Worm (Caenorhabditis elegans) whole organism, L2 larva: ENCODE measurements around the gene fipr-27.
"Not testable (repeated sequence)": the region's sequence is repeated elsewhere in the genome, so short reads cannot be mapped to it uniquely, and the experiment has no call there.

Experiments used
- C34F6.9 ChIP-seq: fragments of 150-350 bp; optimal IDR thresholded peaks from 2 replicates; lab custom pipeline; 2014; ENCODE audit warnings: missing biosample characterization, missing genetic modification characterization
- Y55F3AM.14 ChIP-seq: fragments of 200-800 bp; sonication (Bioruptor generic); optimal IDR thresholded peaks from 2 replicates; lab custom pipeline; 2018; ENCODE audit warnings: mild to moderate bottlenecking, missing genetic modification characterization, missing compliant biosample characterization
- ZK546.5 ChIP-seq: sonication (generic microtip); optimal IDR thresholded peaks from 2 replicates; lab custom pipeline; 2017; ENCODE audit warnings: missing biosample characterization, missing genetic modification characterization
- alr-1 ChIP-seq: fragments of 150-350 bp; optimal IDR thresholded peaks from 2 replicates; lab custom pipeline; 2014; ENCODE audit warnings: missing biosample characterization, missing genetic modification characterization
- aly-2 ChIP-seq: fragments of 150-350 bp; optimal IDR thresholded peaks from 2 replicates; lab custom pipeline; 2014; ENCODE audit warnings: missing biosample characterization, missing genetic modification characterization
- blmp-1 ChIP-seq: sonication (generic microtip); optimal IDR thresholded peaks from 2 replicates; lab custom pipeline; 2017; ENCODE audit warnings: missing genetic modification characterization, mild to moderate bottlenecking, missing compliant biosample characterization, antibody characterized with exemption, moderate library complexity; ENCODE audit not compliant: insufficient read depth
- ceh-16 ChIP-seq: fragments of 150-350 bp; optimal IDR thresholded peaks from 2 replicates; lab custom pipeline; 2014; ENCODE audit warnings: missing biosample characterization, missing genetic modification characterization
- ceh-82 ChIP-seq: fragments of 150-350 bp; optimal IDR thresholded peaks from 2 replicates; lab custom pipeline; 2014; ENCODE audit warnings: missing biosample characterization, missing genetic modification characterization
- crh-2 ChIP-seq: sonication (generic microtip); optimal IDR thresholded peaks from 2 replicates; lab custom pipeline; 2017; ENCODE audit warnings: missing biosample characterization, missing genetic modification characterization
- dmd-4 ChIP-seq: sonication (generic microtip); optimal IDR thresholded peaks from 2 replicates; lab custom pipeline; 2017; ENCODE audit warnings: missing biosample characterization, missing genetic modification characterization
- egl-27 ChIP-seq: sonication (generic microtip); optimal IDR thresholded peaks from 3 replicates; lab custom pipeline; 2017; ENCODE audit warnings: missing biosample characterization, missing genetic modification reagents, missing genetic modification characterization
- elt-1 ChIP-seq: fragments of 150-350 bp; optimal IDR thresholded peaks from 2 replicates; lab custom pipeline; 2014; ENCODE audit warnings: missing biosample characterization, missing genetic modification characterization
- elt-3 ChIP-seq: sonication (generic microtip); optimal IDR thresholded peaks from 2 replicates; lab custom pipeline; 2017; ENCODE audit warnings: missing biosample characterization, missing genetic modification characterization
- fos-1 ChIP-seq: fragments of 150-350 bp; optimal IDR thresholded peaks from 2 replicates; lab custom pipeline; 2014; ENCODE audit warnings: missing biosample characterization, missing genetic modification characterization
- lin-11 ChIP-seq: fragments of 150-350 bp; sonication (generic microtip); optimal IDR thresholded peaks from 2 replicates; lab custom pipeline; 2014; ENCODE audit warnings: missing biosample characterization, missing genetic modification characterization, inconsistent platforms, mixed read lengths
- lin-13 ChIP-seq: fragments of 150-350 bp; optimal IDR thresholded peaks from 2 replicates; lab custom pipeline; 2014; ENCODE audit warnings: missing biosample characterization, missing genetic modification reagents, missing genetic modification characterization
- lin-39 ChIP-seq: fragments of 150-350 bp; optimal IDR thresholded peaks from 2 replicates; lab custom pipeline; 2014; ENCODE audit warnings: missing biosample characterization, missing genetic modification reagents, missing genetic modification characterization
- lsy-2 ChIP-seq, 2 experiments: fragments of 150-350 bp in 1 of 2; sonication (generic microtip) in 1 of 2; optimal IDR thresholded peaks; 2 replicates each; lab custom pipeline; 2014 to 2017; ENCODE audit warnings: missing biosample characterization in 2 of 2, missing genetic modification characterization in 2 of 2
- mab-5 ChIP-seq: fragments of 150-350 bp; optimal IDR thresholded peaks from 2 replicates; lab custom pipeline; 2014; ENCODE audit warnings: missing biosample characterization, missing genetic modification characterization
- mbf-1 ChIP-seq: sonication (generic microtip); optimal IDR thresholded peaks from 2 replicates; lab custom pipeline; 2017; ENCODE audit warnings: missing biosample characterization, missing genetic modification characterization
- mdl-1 ChIP-seq, 2 experiments: fragments of 150-350 bp in 1 of 2; sonication (generic microtip) in 1 of 2; optimal IDR thresholded peaks; 2 replicates each; lab custom pipeline; 2017; ENCODE audit warnings: missing biosample characterization in 2 of 2, missing genetic modification characterization in 2 of 2
- nhr-10 ChIP-seq: sonication (generic microtip); optimal IDR thresholded peaks from 2 replicates; lab custom pipeline; 2017; ENCODE audit warnings: missing biosample characterization, missing genetic modification characterization
- nhr-11 ChIP-seq: fragments of 150-350 bp; optimal IDR thresholded peaks from 2 replicates; lab custom pipeline; 2014; ENCODE audit warnings: missing biosample characterization, missing genetic modification characterization
- nhr-12 ChIP-seq: fragments of 150-350 bp; optimal IDR thresholded peaks from 2 replicates; lab custom pipeline; 2014; ENCODE audit warnings: missing biosample characterization, missing genetic modification characterization
- nhr-21 ChIP-seq: fragments of 150-350 bp; optimal IDR thresholded peaks from 2 replicates; lab custom pipeline; 2014; ENCODE audit warnings: missing biosample characterization, missing genetic modification characterization
- nhr-25 ChIP-seq: fragments of 150-350 bp; sonication (generic microtip); optimal IDR thresholded peaks from 3 replicates; lab custom pipeline; 2014; ENCODE audit warnings: missing biosample characterization, missing genetic modification characterization
- nhr-6 ChIP-seq: fragments of 150-350 bp; optimal IDR thresholded peaks from 2 replicates; lab custom pipeline; 2014; ENCODE audit warnings: missing biosample characterization, missing genetic modification characterization
- nhr-77 ChIP-seq: fragments of 150-350 bp; optimal IDR thresholded peaks from 2 replicates; lab custom pipeline; 2014; ENCODE audit warnings: missing biosample characterization, missing genetic modification characterization
- peb-1 ChIP-seq: fragments of 150-350 bp; optimal IDR thresholded peaks from 2 replicates; lab custom pipeline; 2014; ENCODE audit warnings: missing biosample characterization, missing genetic modification characterization
- sem-4 ChIP-seq: fragments of 150-350 bp; optimal IDR thresholded peaks from 2 replicates; lab custom pipeline; 2014; ENCODE audit warnings: missing biosample characterization, missing genetic modification reagents, missing genetic modification characterization
- skn-1 ChIP-seq: sonication (generic microtip); optimal IDR thresholded peaks from 2 replicates; lab custom pipeline; 2017; ENCODE audit warnings: missing biosample characterization, missing genetic modification characterization
- sma-9 ChIP-seq, 2 experiments: fragments of 150-350 bp in 1 of 2; sonication (generic microtip) in 1 of 2; optimal IDR thresholded peaks; 2 replicates each; lab custom pipeline; 2014 to 2016; ENCODE audit warnings: missing genetic modification characterization in 2 of 2, mild to moderate bottlenecking in 1 of 2, missing biosample characterization in 1 of 2, missing compliant biosample characterization in 1 of 2, missing genetic modification reagents in 1 of 2, moderate library complexity in 1 of 2
- snpc-4 ChIP-seq: fragments of 150-350 bp; optimal IDR thresholded peaks from 2 replicates; lab custom pipeline; 2014; ENCODE audit warnings: missing biosample characterization, missing genetic modification characterization
- unc-39 ChIP-seq: fragments of 150-350 bp; optimal IDR thresholded peaks from 2 replicates; lab custom pipeline; 2014; ENCODE audit warnings: missing biosample characterization, missing genetic modification characterization
- unc-55 ChIP-seq: fragments of 150-350 bp; sonication (generic microtip); optimal IDR thresholded peaks from 3 replicates; lab custom pipeline; 2014; ENCODE audit warnings: missing biosample characterization, missing genetic modification reagents, missing genetic modification characterization
- unc-62 ChIP-seq: fragments of 150-350 bp; optimal IDR thresholded peaks from 2 replicates; lab custom pipeline; 2014; ENCODE audit warnings: missing biosample characterization, missing genetic modification reagents, missing genetic modification characterization
- zag-1 ChIP-seq: fragments of 150-350 bp; optimal IDR thresholded peaks from 2 replicates; lab custom pipeline; 2014; ENCODE audit warnings: missing biosample characterization, missing genetic modification characterization
- ztf-1 ChIP-seq: fragments of 200-800 bp; sonication (Bioruptor generic); conservative IDR thresholded peaks from 2 replicates; pipeline ENCODE4 v1.3.6; 2022; ENCODE audit warnings: missing genetic modification characterization, missing compliant biosample characterization
- ztf-11 ChIP-seq: sonication (generic microtip); optimal IDR thresholded peaks from 2 replicates; lab custom pipeline; 2017; ENCODE audit warnings: missing biosample characterization, missing genetic modification characterization

Gene fipr-27

DNA sequence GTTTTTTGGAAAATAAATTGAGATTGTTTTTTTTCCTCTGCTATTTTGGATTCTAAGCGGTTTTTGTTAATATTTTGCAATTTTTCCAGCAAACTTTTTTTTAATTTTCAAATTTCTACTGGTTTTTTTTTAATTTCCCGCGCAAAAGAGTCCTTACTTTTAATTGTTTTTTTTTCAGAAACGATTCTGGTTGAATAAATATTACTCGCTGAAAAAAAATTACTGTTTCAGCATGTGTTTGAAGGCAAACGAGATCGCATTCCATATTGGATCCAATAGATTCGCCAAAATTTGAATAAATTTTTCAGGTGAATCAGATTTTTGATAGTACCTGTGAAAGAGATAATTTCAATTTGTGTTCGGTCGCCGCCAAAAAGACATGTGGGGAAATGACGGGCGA lies 907 bp upstream of the fipr-27 start:
- TF ChIP-seq egl-27 (tag; lab: Kevin White, UChicago) (no peak), elt-3 (tag; lab: Kevin White, UChicago) (no peak), mbf-1 (no peak), zag-1 (no peak), nhr-77 (no peak), unc-55 (GFP tag; lab: Kevin White, UChicago) (no peak), ceh-82 (no peak), unc-39 (tag; lab: Kevin White, UChicago) (no peak), alr-1 (no peak), dmd-4 (tag; lab: Kevin White, UChicago) (no peak), aly-2 (tag; lab: Kevin White, UChicago) (no peak), peb-1 (tag; lab: Kevin White, UChicago) (no peak)

- TF ChIP-seq fos-1 (no peak), ztf-1 (no peak)
Measured at ce11 chrIV:16643782-16644181, 13.1 kb downstream of the fipr-27 start.

ce11 chrIV:16645492-16646191 lies 14.9 kb downstream of the fipr-27 start:
- TF ChIP-seq peb-1 (tag; lab: Kevin White, UChicago): no peak
- no peak for TF ChIP-seq zag-1
- no peak for TF ChIP-seq aly-2 (tag; lab: Kevin White, UChicago)
- TF ChIP-seq nhr-10 (tag; lab: Kevin White, UChicago): no peak
- TF ChIP-seq ceh-82: no peak
- no peak for TF ChIP-seq alr-1
- no peak for TF ChIP-seq skn-1
- TF ChIP-seq crh-2 (tag; lab: Kevin White, UChicago): no peak
- no peak for TF ChIP-seq lin-39 (tag; lab: Kevin White, UChicago)
- no peak for TF ChIP-seq lin-13 (GFP tag; lab: Kevin White, UChicago)

DNA sequence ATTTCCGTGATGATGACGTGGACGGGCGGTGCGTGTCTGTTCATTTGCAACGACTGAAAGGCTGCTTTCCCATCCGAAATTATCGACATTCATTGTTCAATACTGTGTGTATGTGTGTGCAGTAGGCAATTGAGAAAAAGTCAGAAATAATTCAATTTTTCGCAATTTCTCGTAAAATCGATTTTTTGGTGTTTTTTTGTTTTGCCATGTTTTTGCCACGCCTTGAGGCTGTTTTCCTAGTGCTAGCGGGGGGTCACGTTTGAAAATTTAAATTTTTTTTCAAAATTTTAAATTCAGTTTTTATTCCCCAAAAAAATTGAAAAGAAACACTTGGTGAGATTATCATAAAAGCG lies 15.4 kb downstream of the fipr-27 start, which contains the start of gene Y51H4A.13:
Gene Y51H4A.13 (minus strand): TSS at position 182 of the 353 bp plus-strand sequence.
- not testable (repeated sequence) for TF ChIP-seq elt-1, ZK546.5, peb-1 (tag; lab: Kevin White, UChicago)
- TF ChIP-seq, all 48 proteins: peak for 0; not testable (repeated sequence) for 48

- TF ChIP-seq egl-27 (tag; lab: Kevin White, UChicago); mdl-1 (tag; optimal IDR thresholded peaks at IDR 0.05; lab: Kevin White, UChicago); nhr-12 (tag; lab: Kevin White, UChicago): not testable (repeated sequence)
Measured at ce11 chrIV:16655783-16656182, 25.1 kb downstream of the fipr-27 start, which contains the start of gene set-26. set-26 (minus strand) TSS chrIV:16655883.

ce11 chrIV:16656232-16656631 lies 25.5 kb downstream of the fipr-27 start, which contains the start of gene tsr-2:
tsr-2 (plus strand) TSS chrIV:16656613.
- peak; percentile 98 to 99 for TF ChIP-seq lsy-2 (tag; optimal IDR thresholded peaks at IDR 0.05; lab: Kevin White, UChicago)
- TF ChIP-seq elt-1 (tag; lab: Kevin White, UChicago): no peak
- TF ChIP-seq C34F6.9 (tag; lab: Kevin White, UChicago): peak; percentile 96
- TF ChIP-seq unc-39 (tag; lab: Kevin White, UChicago): no peak
- TF ChIP-seq nhr-25 (tag; lab: Kevin White, UChicago): peak; percentile 92
- TF ChIP-seq nhr-12 (tag; lab: Kevin White, UChicago): no peak
- TF ChIP-seq nhr-11: no peak
- TF ChIP-seq mdl-1 (tag; optimal IDR thresholded peaks at IDR 0.05; lab: Kevin White, UChicago): peak in 1 of 2 experiments; percentile 60
- TF ChIP-seq ztf-11: no peak
- no peak for TF ChIP-seq elt-3 (tag; lab: Kevin White, UChicago)
- TF ChIP-seq ceh-16: peak; percentile 74
- peak; percentile 93 for TF ChIP-seq lin-11
- TF ChIP-seq ZK546.5 (tag; lab: Kevin White, UChicago): peak; percentile 42
- peak; percentile 83 for TF ChIP-seq mab-5 (tag; lab: Kevin White, UChicago)
- peak; percentile 69 for TF ChIP-seq Y55F3AM.14 (GFP tag; lab: Kevin White, UChicago)
- TF ChIP-seq dmd-4 (tag; lab: Kevin White, UChicago): no peak
- TF ChIP-seq nhr-21 (tag; lab: Kevin White, UChicago): peak; percentile 86
- TF ChIP-seq fos-1: peak; percentile 80
- TF ChIP-seq alr-1: no peak
- TF ChIP-seq ztf-1: no peak
- no peak for TF ChIP-seq peb-1 (tag; lab: Kevin White, UChicago)
- peak; percentile 95 for TF ChIP-seq crh-2 (tag; lab: Kevin White, UChicago)
- TF ChIP-seq unc-62 (GFP tag; lab: Kevin White, UChicago): no peak
- TF ChIP-seq nhr-6: peak; percentile 81
- TF ChIP-seq blmp-1: peak; percentile 20
- peak; percentile 91 for TF ChIP-seq lin-13 (GFP tag; lab: Kevin White, UChicago)
- TF ChIP-seq skn-1: peak; percentile 11
- TF ChIP-seq snpc-4: peak; percentile 64
- peak; percentile 82 for TF ChIP-seq sma-9 (GFP tag; optimal IDR thresholded peaks at IDR 0.05; lab: Kevin White, UChicago)
- no peak for TF ChIP-seq sma-9 (tag; optimal IDR thresholded peaks at IDR 0.05; lab: Kevin White, UChicago)
- peak; percentile 13 for TF ChIP-seq ceh-82
- TF ChIP-seq sem-4 (tag; lab: Kevin White, UChicago): peak; percentile 81
